Fruit fly (Drosophila melanogaster): ENCODE data around the gene CG34436.

Gene CG34436

DNA sequence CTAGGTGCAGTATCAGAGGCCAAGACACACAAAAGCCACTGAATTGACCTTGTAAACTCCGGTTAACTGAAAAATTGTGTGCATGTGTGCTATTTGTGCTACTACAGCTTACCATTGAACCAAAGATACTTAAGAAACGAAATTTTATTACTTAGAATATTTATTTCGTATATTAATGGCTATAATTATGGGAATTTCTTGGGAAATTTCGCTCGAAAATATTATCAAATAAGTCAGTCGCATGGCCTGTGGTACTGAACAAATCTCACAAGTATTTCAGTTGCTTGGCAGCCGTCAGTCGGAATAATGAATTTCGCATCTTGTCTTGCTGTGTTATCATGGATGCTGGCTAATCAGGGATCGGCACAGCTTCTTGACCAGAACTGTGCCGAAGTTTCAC lies at the start of gene CG34436:
CG34436 (plus strand) TSS at position 301 of the 400 bp plus-strand sequence.
- no peak for TF ChIP-seq EcR (GFP tag; optimal IDR thresholded peaks at IDR 0.05)
- TF ChIP-seq CG8478 (optimal IDR thresholded peaks at IDR 0.05), result no peak
- no peak for TF ChIP-seq usp (GFP tag; optimal IDR thresholded peaks at IDR 0.05)
- TF ChIP-seq psq (optimal IDR thresholded peaks at IDR 0.05), result no peak
- TF ChIP-seq Dll (optimal IDR thresholded peaks at IDR 0.05), result no peak
- TF ChIP-seq pan (optimal IDR thresholded peaks at IDR 0.05), result no peak

DNA sequence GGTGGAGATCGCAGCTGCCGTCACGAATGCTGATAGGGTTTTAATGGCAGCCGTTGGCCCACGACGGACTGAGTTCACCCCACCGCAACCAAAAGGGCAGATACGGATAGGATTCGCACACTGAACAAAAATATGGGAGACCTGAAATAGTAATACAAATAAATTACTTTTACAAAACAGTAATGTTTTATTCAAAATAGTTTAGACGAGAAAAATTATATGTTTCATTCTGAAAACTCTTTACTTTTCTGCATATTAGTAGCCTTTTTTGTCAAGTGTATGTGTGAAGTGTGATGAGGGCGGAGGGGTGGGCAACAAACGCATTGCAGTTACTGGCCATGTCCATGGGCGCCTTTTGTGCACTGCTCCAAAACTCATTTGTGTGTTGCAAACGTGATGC lies 46.2 kb upstream of the CG34436 start:
- TF ChIP-seq pan (optimal IDR thresholded peaks at IDR 0.05), result no peak
- TF ChIP-seq psq (optimal IDR thresholded peaks at IDR 0.05), result no peak
- TF ChIP-seq usp (GFP tag; optimal IDR thresholded peaks at IDR 0.05), result no peak
- no peak for TF ChIP-seq Dll (optimal IDR thresholded peaks at IDR 0.05)
- TF ChIP-seq EcR (GFP tag; optimal IDR thresholded peaks at IDR 0.05), result no peak
- no peak for TF ChIP-seq CG8478 (optimal IDR thresholded peaks at IDR 0.05)

DNA sequence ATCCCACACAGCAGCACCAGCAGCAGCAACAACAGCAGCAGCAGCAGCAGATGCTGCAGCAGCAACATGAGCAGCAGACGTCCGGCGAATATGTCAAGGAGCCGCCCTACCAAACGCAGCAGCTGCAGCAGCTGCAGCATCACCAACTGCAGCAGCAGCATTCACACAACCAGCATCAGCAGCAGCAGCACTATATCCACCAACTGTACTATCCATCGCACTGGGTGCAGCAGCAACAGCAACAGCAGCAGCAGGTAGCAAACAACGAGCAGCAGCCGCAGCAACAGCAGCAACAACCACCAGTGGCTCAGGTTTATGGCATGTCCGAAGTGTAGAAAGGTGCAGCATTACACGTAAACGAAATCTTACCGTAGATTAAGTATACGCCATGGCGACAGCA lies 44.6 kb upstream of the CG34436 start:
- TF ChIP-seq Dll (optimal IDR thresholded peaks at IDR 0.05) (no peak), pan (optimal IDR thresholded peaks at IDR 0.05) (no peak), EcR (GFP tag; optimal IDR thresholded peaks at IDR 0.05) (no peak), usp (GFP tag; optimal IDR thresholded peaks at IDR 0.05) (no peak), psq (optimal IDR thresholded peaks at IDR 0.05) (no peak), CG8478 (optimal IDR thresholded peaks at IDR 0.05) (no peak)

DNA sequence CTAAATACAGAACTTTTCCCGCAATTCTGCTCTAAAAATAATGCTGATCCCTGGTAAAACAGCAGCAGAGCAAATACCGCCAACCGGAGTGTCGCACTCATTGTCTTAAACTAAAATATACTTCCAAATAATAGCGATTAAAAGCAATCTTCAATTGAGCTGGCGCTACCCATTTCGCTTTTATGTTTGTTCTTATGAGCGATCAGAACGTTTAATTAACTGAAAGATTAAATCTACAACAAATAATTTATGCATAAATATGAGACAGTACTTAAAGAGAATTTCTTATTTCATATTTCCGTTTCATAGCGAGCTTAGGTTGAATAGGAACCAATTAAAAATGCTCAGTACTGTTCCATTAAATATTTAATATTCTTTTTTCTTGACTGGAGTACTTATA lies 18.9 kb upstream of the CG34436 start, which contains the start of gene CG43125:
CG43125 (minus strand) TSS at position 101 of the 400 bp plus-strand sequence.
- TF ChIP-seq Dll (optimal IDR thresholded peaks at IDR 0.05) (no peak), pan (optimal IDR thresholded peaks at IDR 0.05) (no peak)

DNA sequence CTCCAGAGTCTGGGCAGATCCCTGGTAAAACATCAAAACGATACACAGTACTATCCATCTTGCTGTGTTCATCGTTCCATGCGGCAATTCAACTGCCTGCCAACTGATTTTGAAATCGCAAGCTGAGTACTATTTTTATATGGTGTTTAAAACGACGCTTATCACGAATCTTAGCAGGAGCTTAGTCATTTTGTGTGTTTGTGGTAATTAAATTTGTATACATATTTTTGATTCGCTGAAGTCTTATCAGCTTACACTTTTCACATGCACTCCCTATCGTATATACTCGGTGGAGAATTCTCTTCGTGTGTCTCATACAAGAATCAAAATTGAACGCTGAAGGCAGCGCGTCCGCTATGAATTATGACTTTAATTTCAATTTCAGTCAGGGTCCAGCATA lies 17.7 kb upstream of the CG34436 start, which contains the start of gene CG43124:
CG43124 (minus strand) TSS at position 101 of the 400 bp plus-strand sequence.
- TF ChIP-seq pan (optimal IDR thresholded peaks at IDR 0.05) (no peak), Dll (optimal IDR thresholded peaks at IDR 0.05) (no peak), EcR (GFP tag; optimal IDR thresholded peaks at IDR 0.05) (no peak), psq (optimal IDR thresholded peaks at IDR 0.05) (no peak), usp (GFP tag; optimal IDR thresholded peaks at IDR 0.05) (no peak), CG8478 (optimal IDR thresholded peaks at IDR 0.05) (no peak)

DNA sequence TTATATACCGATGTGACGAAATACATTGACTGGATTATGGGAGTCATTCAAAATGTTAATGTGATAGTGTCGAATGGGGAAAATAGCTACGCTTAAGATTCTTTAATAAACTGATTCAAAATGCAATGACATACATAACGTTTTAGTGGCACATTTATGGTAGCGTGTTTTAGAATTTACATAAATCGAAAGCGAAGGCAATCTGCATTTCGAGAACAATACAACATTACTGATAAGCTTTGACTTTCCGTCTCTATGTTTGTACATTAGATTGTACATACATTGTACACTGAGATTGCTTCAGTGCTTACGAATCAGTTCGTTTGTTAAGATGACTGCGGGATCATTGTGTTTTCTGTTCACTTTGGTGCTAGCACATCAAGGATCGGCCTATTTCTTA lies 1.0 kb downstream of the CG34436 start, which contains the start of gene CG34437:
CG34437 (plus strand) TSS at position 301 of the 400 bp plus-strand sequence.
- TF ChIP-seq CG8478 (optimal IDR thresholded peaks at IDR 0.05), result no peak
- no peak for TF ChIP-seq psq (optimal IDR thresholded peaks at IDR 0.05)
- no peak for TF ChIP-seq Dll (optimal IDR thresholded peaks at IDR 0.05)
- TF ChIP-seq pan (optimal IDR thresholded peaks at IDR 0.05), result no peak

DNA sequence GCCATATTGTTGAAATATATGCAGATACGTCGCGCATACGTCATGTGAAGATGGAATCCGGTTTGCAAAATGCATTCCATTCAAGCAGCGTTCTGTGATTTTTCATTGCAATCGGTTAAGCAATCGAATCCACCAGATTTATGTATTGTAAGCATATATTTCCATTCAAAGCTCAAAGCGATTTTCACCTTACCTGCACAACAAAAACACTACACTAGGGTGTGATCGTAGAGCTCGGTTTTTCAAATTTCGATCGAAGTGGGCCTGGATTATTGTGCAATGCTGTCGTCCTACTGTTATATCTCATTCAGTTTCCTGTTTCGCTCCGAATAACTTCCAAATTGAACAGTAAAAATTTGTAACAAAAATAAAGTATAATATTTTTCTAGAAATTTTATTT lies 8.7 kb downstream of the CG34436 start, which contains the start of gene Mst98Ca:
Mst98Ca (plus strand) TSS at position 301 of the 400 bp plus-strand sequence.
- TF ChIP-seq usp (GFP tag; optimal IDR thresholded peaks at IDR 0.05), result no peak
- no peak for TF ChIP-seq CG8478 (optimal IDR thresholded peaks at IDR 0.05)
- TF ChIP-seq psq (optimal IDR thresholded peaks at IDR 0.05), result no peak
- no peak for TF ChIP-seq Dll (optimal IDR thresholded peaks at IDR 0.05)
- TF ChIP-seq EcR (GFP tag; optimal IDR thresholded peaks at IDR 0.05), result no peak
- no peak for TF ChIP-seq pan (optimal IDR thresholded peaks at IDR 0.05)

DNA sequence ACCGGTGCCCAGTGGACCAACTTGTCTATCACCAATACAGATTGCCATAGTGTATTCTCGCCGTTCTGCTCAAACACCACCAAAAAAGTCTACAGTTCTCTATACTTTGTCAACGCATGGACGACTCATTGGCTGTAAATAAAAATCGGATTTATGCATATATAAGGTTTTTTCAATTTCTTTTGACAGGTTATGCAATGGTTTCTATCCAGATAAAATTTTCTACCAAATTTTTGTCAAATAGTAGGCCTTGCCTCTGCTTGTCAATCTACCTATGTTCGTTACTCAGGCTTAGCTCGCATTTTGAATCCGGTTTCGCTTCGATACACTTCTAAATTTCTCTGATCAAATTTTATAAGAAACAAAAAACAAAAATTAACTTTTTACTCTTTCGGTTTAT lies 10.1 kb downstream of the CG34436 start, which contains the start of gene Mst98Cb:
Mst98Cb (plus strand) TSS at position 301 of the 400 bp plus-strand sequence.
- TF ChIP-seq CG8478 (optimal IDR thresholded peaks at IDR 0.05), result no peak
- TF ChIP-seq psq (optimal IDR thresholded peaks at IDR 0.05), result no peak
- TF ChIP-seq usp (GFP tag; optimal IDR thresholded peaks at IDR 0.05), result no peak
- no peak for TF ChIP-seq pan (optimal IDR thresholded peaks at IDR 0.05)
- no peak for TF ChIP-seq Dll (optimal IDR thresholded peaks at IDR 0.05)
- TF ChIP-seq EcR (GFP tag; optimal IDR thresholded peaks at IDR 0.05), result no peak

DNA sequence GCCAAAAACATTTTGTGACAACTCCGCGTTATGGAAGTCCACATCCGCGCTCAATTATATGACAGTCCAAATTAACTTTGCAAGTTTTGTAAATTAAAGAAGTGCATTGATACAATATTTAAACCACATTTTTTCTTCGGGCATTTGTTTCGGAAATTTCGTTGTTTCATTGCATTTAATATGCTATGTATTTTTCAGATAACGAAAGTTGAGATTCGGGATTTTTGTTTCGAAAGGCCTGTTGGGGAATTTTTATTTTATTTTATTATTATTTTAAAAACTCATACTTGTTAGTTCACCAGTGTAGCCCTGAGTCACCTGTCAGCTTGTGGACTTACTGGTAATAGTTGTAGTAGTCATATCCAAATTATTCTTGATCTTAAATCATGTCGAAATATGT lies 11.4 kb downstream of the CG34436 start, which contains the start of gene UQCR-14L:
UQCR-14L (plus strand) TSS at position 301 of the 400 bp plus-strand sequence.
- TF ChIP-seq CG8478 (optimal IDR thresholded peaks at IDR 0.05) (no peak), psq (optimal IDR thresholded peaks at IDR 0.05) (no peak), usp (GFP tag; optimal IDR thresholded peaks at IDR 0.05) (no peak), EcR (GFP tag; optimal IDR thresholded peaks at IDR 0.05) (no peak), Dll (optimal IDR thresholded peaks at IDR 0.05) (no peak), pan (optimal IDR thresholded peaks at IDR 0.05) (no peak)

DNA sequence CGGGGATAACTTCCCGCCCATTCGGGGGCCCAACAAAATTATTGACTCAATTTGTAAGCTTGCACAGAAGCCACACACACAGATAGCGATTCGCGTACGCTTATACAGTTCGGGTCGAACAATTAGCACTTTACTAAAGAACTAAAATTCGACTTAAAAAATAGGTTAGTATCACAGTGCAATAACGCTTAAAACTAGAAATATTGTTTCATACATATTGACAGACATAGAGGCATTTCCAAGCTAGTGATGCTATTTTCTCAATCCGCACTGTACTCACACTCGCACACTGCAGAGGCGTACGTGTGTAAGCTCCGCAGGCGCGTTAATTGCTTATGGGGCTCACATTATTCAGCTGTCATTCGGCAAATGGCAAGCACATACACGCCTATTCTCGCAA lies 15.1 kb downstream of the CG34436 start:
- TF ChIP-seq CG8478 (optimal IDR thresholded peaks at IDR 0.05), result no peak
- no peak for TF ChIP-seq pan (optimal IDR thresholded peaks at IDR 0.05)
- no peak for TF ChIP-seq psq (optimal IDR thresholded peaks at IDR 0.05)
- no peak for TF ChIP-seq EcR (GFP tag; optimal IDR thresholded peaks at IDR 0.05)
- TF ChIP-seq Dll (optimal IDR thresholded peaks at IDR 0.05), result no peak
- no peak for TF ChIP-seq usp (GFP tag; optimal IDR thresholded peaks at IDR 0.05)

DNA sequence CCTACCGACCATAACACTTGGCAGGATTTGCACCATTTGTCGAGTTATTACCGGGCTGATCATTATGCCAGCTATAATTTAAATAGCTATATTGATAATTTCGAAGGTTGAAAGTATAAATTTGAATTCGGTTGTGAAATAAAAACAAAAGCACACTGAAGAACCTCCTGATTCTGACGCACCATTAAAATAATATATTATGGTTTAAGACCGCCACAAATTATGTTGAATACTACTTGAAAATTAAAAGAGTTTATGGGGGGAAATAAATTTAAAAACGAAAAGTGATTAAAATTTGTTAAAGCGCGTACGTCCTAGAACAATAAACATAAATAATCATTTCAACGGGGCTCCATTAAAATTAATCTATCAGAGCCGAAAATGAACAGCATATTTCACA lies 22.1 kb downstream of the CG34436 start, which contains the start of gene CG12516:
CG12516 (minus strand) TSS at position 101 of the 400 bp plus-strand sequence.
- TF ChIP-seq EcR (GFP tag; optimal IDR thresholded peaks at IDR 0.05) (no peak), pan (optimal IDR thresholded peaks at IDR 0.05) (no peak), Dll (optimal IDR thresholded peaks at IDR 0.05) (no peak), CG8478 (optimal IDR thresholded peaks at IDR 0.05) (no peak), usp (GFP tag; optimal IDR thresholded peaks at IDR 0.05) (no peak), psq (optimal IDR thresholded peaks at IDR 0.05) (no peak)

DNA sequence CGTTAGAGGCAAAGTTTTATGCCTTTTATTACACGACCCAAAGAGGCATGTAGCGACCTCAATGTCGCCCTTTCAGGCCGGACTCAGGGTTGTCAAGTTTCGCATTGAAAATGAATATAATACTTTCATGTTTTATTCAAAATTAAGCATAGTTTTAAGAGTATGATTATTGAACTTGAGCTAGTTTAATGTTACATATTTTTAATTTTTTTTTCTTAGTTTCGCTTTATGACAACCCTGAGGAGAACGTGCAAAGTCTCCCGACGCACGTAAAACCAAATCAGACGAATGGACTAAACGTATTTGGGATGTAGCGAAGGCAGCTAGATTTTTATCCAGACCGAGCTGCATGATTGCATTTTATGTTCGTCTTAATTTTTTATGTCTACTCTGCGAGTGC lies 23.6 kb downstream of the CG34436 start:
- TF ChIP-seq usp (GFP tag; optimal IDR thresholded peaks at IDR 0.05) (no peak), CG8478 (optimal IDR thresholded peaks at IDR 0.05) (no peak), Dll (optimal IDR thresholded peaks at IDR 0.05) (no peak), pan (optimal IDR thresholded peaks at IDR 0.05) (no peak), EcR (GFP tag; optimal IDR thresholded peaks at IDR 0.05) (no peak), psq (optimal IDR thresholded peaks at IDR 0.05) (no peak)

All from whole organism.